Worm (Caenorhabditis elegans) whole organism, late embryonic: ENCODE results near the gene C34F11.1.

Source experiments
- C08G9.2 ChIP-seq: sonication (generic microtip); optimal IDR thresholded peaks from 2 replicates; lab custom pipeline; 2016; ENCODE audit warnings: mild to moderate bottlenecking, missing genetic modification characterization, moderate library complexity, missing compliant biosample characterization
- K02D7.2 ChIP-seq: sonication (generic microtip); optimal IDR thresholded peaks from 2 replicates; lab custom pipeline; 2017; ENCODE audit warnings: mild to moderate bottlenecking, missing genetic modification characterization, missing compliant biosample characterization
- T23F11.4 ChIP-seq: fragments of 200-800 bp; sonication (Bioruptor generic); optimal IDR thresholded peaks from 2 replicates; lab custom pipeline; 2018; ENCODE audit warnings: mild to moderate bottlenecking, missing genetic modification characterization, missing compliant biosample characterization
- Y22D7AL.16 ChIP-seq: sonication (generic microtip); optimal IDR thresholded peaks from 2 replicates; lab custom pipeline; 2016; ENCODE audit warnings: missing genetic modification characterization, missing compliant biosample characterization
- ahr-1 ChIP-seq: sonication (generic microtip); optimal IDR thresholded peaks from 2 replicates; lab custom pipeline; 2016; ENCODE audit warnings: missing genetic modification characterization, missing compliant biosample characterization
- ama-1 ChIP-seq: fragments of 150-350 bp; optimal IDR thresholded peaks from 2 replicates; lab custom pipeline; 2014
- ceh-14 ChIP-seq: sonication (generic microtip); optimal IDR thresholded peaks from 2 replicates; lab custom pipeline; 2016; ENCODE audit warnings: missing genotype, missing genetic modification characterization, missing compliant biosample characterization
- ceh-18 ChIP-seq: sonication (generic microtip); optimal IDR thresholded peaks from 2 replicates; lab custom pipeline; 2016; ENCODE audit warnings: missing genetic modification characterization, missing compliant biosample characterization
- ceh-2 ChIP-seq: sonication (generic microtip); optimal IDR thresholded peaks from 2 replicates; lab custom pipeline; 2016; ENCODE audit warnings: missing genotype, missing genetic modification characterization, missing compliant biosample characterization
- ceh-22 ChIP-seq: sonication (generic microtip); optimal IDR thresholded peaks from 2 replicates; lab custom pipeline; 2017; ENCODE audit warnings: missing biosample characterization, missing genetic modification characterization
- ceh-30 ChIP-seq: fragments of 150-350 bp; optimal IDR thresholded peaks from 2 replicates; lab custom pipeline; 2014; ENCODE audit warnings: missing biosample characterization, missing genetic modification characterization
- ceh-45 ChIP-seq: fragments of 200-800 bp; sonication (Bioruptor generic); IDR thresholded peaks from 2 replicates; pipeline ENCODE4 v1.3.6; 2022; ENCODE audit warnings: missing genetic modification reagents, missing genetic modification characterization, missing compliant biosample characterization
- ceh-9 ChIP-seq: sonication (generic microtip); optimal IDR thresholded peaks from 2 replicates; lab custom pipeline; 2016; ENCODE audit warnings: mild to moderate bottlenecking, missing genetic modification characterization, inconsistent platforms, missing compliant biosample characterization
- che-1 ChIP-seq: sonication (generic microtip); optimal IDR thresholded peaks from 2 replicates; lab custom pipeline; 2016; ENCODE audit warnings: mild to moderate bottlenecking, missing genetic modification characterization, missing compliant biosample characterization
- dmd-4 ChIP-seq: sonication (generic microtip); optimal IDR thresholded peaks from 2 replicates; lab custom pipeline; 2016; ENCODE audit warnings: borderline replicate concordance, missing genetic modification characterization, missing compliant biosample characterization
- dve-1 ChIP-seq: sonication (generic microtip); optimal IDR thresholded peaks from 2 replicates; lab custom pipeline; 2017; ENCODE audit warnings: antibody characterized with exemption, mild to moderate bottlenecking, missing genetic modification characterization, missing compliant biosample characterization
- elt-2 ChIP-seq: sonication (generic microtip); optimal IDR thresholded peaks from 2 replicates; lab custom pipeline; 2016; ENCODE audit warnings: missing genetic modification reagents, missing genetic modification characterization, missing compliant biosample characterization
- elt-4 ChIP-seq: sonication (generic microtip); optimal IDR thresholded peaks from 2 replicates; lab custom pipeline; 2016; ENCODE audit warnings: missing genetic modification characterization, missing compliant biosample characterization
- ets-4 ChIP-seq: sonication (generic microtip); optimal IDR thresholded peaks from 2 replicates; lab custom pipeline; 2016; ENCODE audit warnings: missing genetic modification characterization, missing compliant biosample characterization
- eyg-1 ChIP-seq: sonication (generic microtip); optimal IDR thresholded peaks from 2 replicates; lab custom pipeline; 2016; ENCODE audit warnings: missing genotype, missing genetic modification characterization, missing compliant biosample characterization
- fax-1 ChIP-seq: sonication (generic microtip); optimal IDR thresholded peaks from 2 replicates; lab custom pipeline; 2016; ENCODE audit warnings: missing genotype, missing genetic modification characterization, missing compliant biosample characterization
- fkh-10 ChIP-seq: fragments of 150-350 bp; optimal IDR thresholded peaks from 2 replicates; lab custom pipeline; 2014; ENCODE audit warnings: missing biosample characterization, missing genetic modification reagents, missing genetic modification characterization
- hlh-8 ChIP-seq: sonication (generic microtip); optimal IDR thresholded peaks from 2 replicates; lab custom pipeline; 2016; ENCODE audit warnings: missing genotype, missing genetic modification characterization, missing compliant biosample characterization
- lim-6 ChIP-seq: sonication (generic microtip); optimal IDR thresholded peaks from 2 replicates; lab custom pipeline; 2016; ENCODE audit warnings: missing genetic modification characterization, missing compliant biosample characterization
- mec-3 ChIP-seq: sonication (generic microtip); optimal IDR thresholded peaks from 2 replicates; lab custom pipeline; 2016; ENCODE audit warnings: borderline replicate concordance, missing genetic modification characterization, missing compliant biosample characterization
- nfya-1 ChIP-seq: sonication (generic microtip); optimal IDR thresholded peaks from 2 replicates; lab custom pipeline; 2017; ENCODE audit warnings: missing genetic modification characterization, mild to moderate bottlenecking, missing compliant biosample characterization, antibody characterized with exemption, moderate library complexity
- nhr-11 ChIP-seq: fragments of 150-350 bp; optimal IDR thresholded peaks from 2 replicates; lab custom pipeline; 2014; ENCODE audit warnings: missing biosample characterization, missing genetic modification characterization
- nhr-232 ChIP-seq: sonication (generic microtip); optimal IDR thresholded peaks from 2 replicates; lab custom pipeline; 2016; ENCODE audit warnings: missing genetic modification characterization, missing compliant biosample characterization
- pag-3 ChIP-seq: sonication (generic microtip); optimal IDR thresholded peaks from 2 replicates; lab custom pipeline; 2016; ENCODE audit warnings: missing compliant biosample characterization, missing genetic modification characterization, borderline replicate concordance
- pax-1 ChIP-seq: fragments of 150-350 bp; optimal IDR thresholded peaks from 2 replicates; lab custom pipeline; 2014; ENCODE audit warnings: missing biosample characterization, missing genetic modification characterization
- pha-4 ChIP-seq: fragments of 150-350 bp; optimal IDR thresholded peaks from 2 replicates; lab custom pipeline; 2018; ENCODE audit warnings: missing biosample characterization, missing genetic modification reagents, missing genetic modification characterization
- pqm-1 ChIP-seq: sonication (generic microtip); optimal IDR thresholded peaks from 2 replicates; lab custom pipeline; 2016; ENCODE audit warnings: missing genetic modification characterization, missing compliant biosample characterization
- pros-1 ChIP-seq: fragments of 150-350 bp; optimal IDR thresholded peaks from 2 replicates; lab custom pipeline; 2014; ENCODE audit warnings: missing biosample characterization, missing genetic modification reagents, missing genetic modification characterization
- ref-2 ChIP-seq: sonication (generic microtip); optimal IDR thresholded peaks from 2 replicates; lab custom pipeline; 2016; ENCODE audit warnings: missing genetic modification characterization, missing compliant biosample characterization
- syd-9 ChIP-seq: sonication (generic microtip); optimal IDR thresholded peaks from 2 replicates; lab custom pipeline; 2016; ENCODE audit warnings: mild to moderate bottlenecking, missing genetic modification characterization, moderate library complexity, missing compliant biosample characterization
- tbx-2 ChIP-seq: sonication (generic microtip); optimal IDR thresholded peaks from 2 replicates; lab custom pipeline; 2016; ENCODE audit warnings: missing genetic modification characterization, missing compliant biosample characterization
- unc-3 ChIP-seq, 2 experiments: fragments of 200-800 bp in 1 of 2; sonication (Bioruptor generic) in 1 of 2; sonication (generic microtip) in 1 of 2; conservative IDR thresholded peaks in 1 of 2; optimal IDR thresholded peaks in 1 of 2; 2 replicates each; pipeline versions ENCODE4 v1.3.6 to Lab custom; 2016 to 2022; ENCODE audit warnings: missing compliant biosample characterization in 2 of 2, missing genetic modification characterization in 2 of 2, missing genetic modification reagents in 1 of 2
- unc-55 ChIP-seq: sonication (generic microtip); optimal IDR thresholded peaks from 2 replicates; lab custom pipeline; 2017; ENCODE audit warnings: missing biosample characterization, missing genetic modification reagents, missing genetic modification characterization
- zip-5 ChIP-seq: sonication (generic microtip); optimal IDR thresholded peaks from 2 replicates; lab custom pipeline; 2016; ENCODE audit warnings: missing genetic modification characterization, missing compliant biosample characterization
- ztf-16 ChIP-seq: sonication (generic microtip); optimal IDR thresholded peaks from 2 replicates; lab custom pipeline; 2017; ENCODE audit warnings: missing genetic modification characterization, missing compliant biosample characterization

The C34F11.1 gene

DNA sequence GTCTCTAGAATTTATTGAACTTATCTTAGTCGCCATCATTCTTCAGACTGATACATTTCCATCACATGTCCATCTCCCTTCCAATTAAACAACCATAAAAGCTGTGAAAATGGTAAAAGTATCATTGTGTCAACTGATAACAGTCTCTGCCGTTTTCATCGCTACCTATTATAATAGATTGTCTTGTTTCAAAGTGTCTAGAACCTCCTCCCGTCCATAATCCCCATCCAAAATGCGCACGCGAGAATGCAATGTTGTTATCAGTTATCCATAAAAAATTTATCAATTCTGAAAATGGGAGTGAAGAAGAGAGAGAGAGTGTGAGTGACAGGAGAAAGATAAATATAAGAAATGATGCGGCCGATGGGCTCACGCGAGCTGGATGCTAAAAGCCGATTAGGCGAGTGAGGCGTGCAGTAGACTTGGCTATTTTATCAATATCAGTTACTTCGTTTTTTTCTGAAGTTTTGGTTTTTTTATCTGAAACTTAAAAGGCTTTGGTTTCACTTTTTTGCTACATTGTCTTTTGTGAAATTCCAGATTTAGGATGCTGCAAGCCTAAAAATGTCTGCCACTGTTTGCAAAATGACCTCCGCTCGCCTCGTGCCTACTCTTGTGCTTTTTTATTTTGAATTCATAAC is 10.7 kb upstream of the C34F11.1 start:
- TF ChIP-seq ahr-1 (tag; lab: Kevin White, UChicago) (no peak), ceh-18 (tag; lab: Kevin White, UChicago) (no peak), ceh-22 (tag; lab: Kevin White, UChicago) (no peak), T23F11.4 (GFP tag; lab: Kevin White, UChicago) (no peak), pag-3 (tag; lab: Kevin White, UChicago) (no peak), tbx-2 (tag; lab: Kevin White, UChicago) (no peak), pax-1 (tag; lab: Kevin White, UChicago) (no peak), hlh-8 (no peak), ceh-45 (GFP tag; lab: Robert Waterston, UW) (no peak), elt-2 (tag; lab: Kevin White, UChicago) (peak; percentile 96), nfya-1 (tag; lab: Kevin White, UChicago) (no peak), elt-4 (tag; lab: Kevin White, UChicago) (no peak), ref-2 (tag; lab: Kevin White, UChicago) (no peak), pros-1 (tag; lab: Kevin White, UChicago) (no peak), syd-9 (tag; lab: Kevin White, UChicago) (no peak), C08G9.2 (tag; lab: Kevin White, UChicago) (no peak), pqm-1 (tag; lab: Kevin White, UChicago) (peak; percentile 66), dve-1 (tag; lab: Kevin White, UChicago) (peak; percentile 40), unc-3 (GFP tag; conservative IDR thresholded peaks at IDR 0.05; lab: Robert Waterston, UW) (no peak), unc-3 (tag; optimal IDR thresholded peaks at IDR 0.05; lab: Kevin White, UChicago) (no peak), nhr-232 (tag; lab: Kevin White, UChicago) (no peak), unc-55 (no peak), lim-6 (tag; lab: Kevin White, UChicago) (no peak), ceh-9 (no peak), mec-3 (tag; lab: Kevin White, UChicago) (no peak), ceh-2 (tag; lab: Kevin White, UChicago) (no peak), fax-1 (tag; lab: Kevin White, UChicago) (no peak)

DNA sequence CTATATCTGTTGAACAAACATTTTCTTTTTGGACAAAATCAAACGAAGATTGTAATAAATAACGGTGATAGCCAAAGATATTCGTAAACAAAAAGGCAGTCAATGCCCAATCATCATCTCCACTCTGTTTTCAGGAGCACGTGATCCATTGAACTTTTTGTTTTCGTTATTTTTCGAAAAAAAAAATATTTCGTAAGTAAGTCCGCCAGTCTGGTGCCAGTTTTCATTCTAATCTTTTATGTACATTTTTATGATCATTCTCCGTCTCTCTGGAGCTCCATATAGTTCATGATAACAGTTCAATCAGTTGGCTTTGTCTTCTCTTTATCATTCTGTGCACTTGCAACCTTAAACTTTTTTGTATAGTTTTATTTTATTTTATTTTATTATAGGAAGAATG is 9.8 kb upstream of the C34F11.1 start, which contains the start of gene ampd-1:
ampd-1 (plus strand) TSS at position 393 of the 400 bp plus-strand sequence.
- TF ChIP-seq pax-1 (tag; lab: Kevin White, UChicago): no peak
- no peak for TF ChIP-seq T23F11.4 (GFP tag; lab: Kevin White, UChicago)
- no peak for TF ChIP-seq ceh-22 (tag; lab: Kevin White, UChicago)
- no peak for TF ChIP-seq K02D7.2 (tag; lab: Kevin White, UChicago)
- no peak for TF ChIP-seq ets-4 (tag; lab: Kevin White, UChicago)
- no peak for TF ChIP-seq tbx-2 (tag; lab: Kevin White, UChicago)
- no peak for TF ChIP-seq ama-1 (lab: Kevin White, UChicago)
- TF ChIP-seq elt-2 (tag; lab: Kevin White, UChicago): peak; percentile 84
- TF ChIP-seq, all 69 proteins: peak for 1

DNA sequence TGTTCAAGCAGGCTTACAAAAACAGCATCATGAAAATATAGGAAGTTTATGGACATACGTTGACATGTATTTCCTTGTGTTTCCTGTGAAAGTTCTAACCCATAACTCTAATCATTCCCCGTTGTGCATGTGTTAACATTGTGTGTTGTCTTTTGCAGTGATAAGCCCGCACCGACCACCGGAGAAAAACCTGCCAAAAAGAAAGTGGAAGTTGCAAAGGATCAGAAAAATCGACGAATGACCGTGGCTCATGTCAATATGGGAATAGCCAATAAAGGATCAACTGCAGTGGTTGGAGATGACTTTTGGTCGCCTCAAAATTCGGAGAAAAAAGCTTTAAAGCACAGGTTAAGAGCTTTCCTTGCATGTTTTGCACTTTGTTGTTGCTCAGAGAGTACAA is 7.5 kb upstream of the C34F11.1 start:
- TF ChIP-seq ref-2 (tag; lab: Kevin White, UChicago) (no peak), elt-2 (tag; lab: Kevin White, UChicago) (peak; percentile 6), zip-5 (no peak), ceh-30 (no peak), elt-4 (tag; lab: Kevin White, UChicago) (no peak)
- TF ChIP-seq, all 69 proteins: peak for 1

DNA sequence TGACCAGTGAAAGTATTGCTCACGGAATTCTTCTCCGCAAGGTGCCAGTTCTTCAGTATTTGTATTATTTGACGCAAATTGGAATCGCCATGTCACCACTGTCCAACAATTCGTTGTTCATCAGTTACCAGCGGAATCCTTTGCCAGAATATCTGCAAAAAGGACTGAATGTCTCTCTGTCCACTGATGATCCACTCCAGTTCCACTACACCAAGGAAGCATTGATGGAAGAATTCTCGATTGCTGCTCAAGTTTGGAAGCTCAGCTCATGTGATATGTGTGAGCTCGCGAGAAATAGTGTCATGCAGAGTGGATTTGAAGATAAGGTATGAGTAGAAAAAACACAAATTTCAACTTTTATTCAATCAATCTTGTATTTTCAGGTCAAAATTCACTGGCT is 3.7 kb upstream of the C34F11.1 start:
- no peak for TF ChIP-seq pros-1 (tag; lab: Kevin White, UChicago)
- TF ChIP-seq ztf-16 (tag; lab: Kevin White, UChicago): no peak
- TF ChIP-seq dmd-4 (tag; lab: Kevin White, UChicago): no peak
- no peak for TF ChIP-seq ceh-14 (tag; lab: Kevin White, UChicago)
- TF ChIP-seq mec-3 (tag; lab: Kevin White, UChicago): no peak
- TF ChIP-seq tbx-2 (tag; lab: Kevin White, UChicago): no peak
- no peak for TF ChIP-seq lim-6 (tag; lab: Kevin White, UChicago)
- no peak for TF ChIP-seq pqm-1 (tag; lab: Kevin White, UChicago)
- no peak for TF ChIP-seq Y22D7AL.16
- TF ChIP-seq nhr-232 (tag; lab: Kevin White, UChicago): no peak
- no peak for TF ChIP-seq fkh-10 (GFP tag; lab: Kevin White, UChicago)
- no peak for TF ChIP-seq ama-1 (lab: Kevin White, UChicago)
- TF ChIP-seq che-1: no peak
- no peak for TF ChIP-seq eyg-1 (tag; lab: Kevin White, UChicago)
- TF ChIP-seq pha-4 (tag; lab: Kevin White, UChicago): no peak
- TF ChIP-seq nhr-11 (tag; lab: Kevin White, UChicago): no peak
- TF ChIP-seq, all 69 proteins: peak for 0
